Worm (Caenorhabditis elegans) whole organism, L3 larva: ENCODE data around the gene spe-18.

Source experiments
- ama-1 ChIP-seq: fragments of 150-350 bp; optimal IDR thresholded peaks from 2 replicates; lab custom pipeline; 2018
- egl-27 ChIP-seq: sonication (generic microtip); optimal IDR thresholded peaks from 4 replicates; lab custom pipeline; 2017; ENCODE audit warnings: missing biosample characterization, missing genetic modification reagents, missing genetic modification characterization
- fkh-10 ChIP-seq: sonication (generic microtip); optimal IDR thresholded peaks from 2 replicates; lab custom pipeline; 2017; ENCODE audit warnings: missing biosample characterization, missing genetic modification reagents, missing genetic modification characterization
- skn-1 ChIP-seq: fragments of 150-350 bp; optimal IDR thresholded peaks from 2 replicates; lab custom pipeline; 2014; ENCODE audit warnings: missing biosample characterization, missing genetic modification characterization
- snpc-4 ChIP-seq: fragments of 150-350 bp; optimal IDR thresholded peaks from 2 replicates; lab custom pipeline; 2014; ENCODE audit warnings: missing biosample characterization, missing genetic modification characterization
- unc-62 ChIP-seq: fragments of 150-350 bp; sonication (generic microtip); optimal IDR thresholded peaks from 4 replicates; lab custom pipeline; 2014; ENCODE audit warnings: missing biosample characterization, missing genetic modification reagents, missing genetic modification characterization

ce11 chrII:13129602-13130001 is 23.6 kb downstream of the spe-18 start, which contains the start of gene F29C12.6:
- TF ChIP-seq fkh-10: no peak
- TF ChIP-seq snpc-4: no peak
- no peak for TF ChIP-seq unc-62 (GFP tag; lab: Kevin White, UChicago)
- no peak for TF ChIP-seq egl-27 (tag; lab: Kevin White, UChicago)
- TF ChIP-seq ama-1 (lab: Kevin White, UChicago): no peak
- no peak for TF ChIP-seq skn-1 (tag; lab: Kevin White, UChicago)
